Fruit fly (Drosophila melanogaster) whole organism, prepupa: ENCODE measurements around the gene Pde9.
A peak's percentile ranks its signal among the peaks of the same experiment; 100 is the strongest.

Source experiments
- Blimp-1 ChIP-seq: fragments of 200-800 bp; sonication (Bioruptor generic); optimal IDR thresholded peaks from 3 replicates; lab custom pipeline; 2017; ENCODE audit warnings: missing biosample characterization, missing genetic modification characterization, mild to moderate bottlenecking, moderate library complexity, missing genetic modification reagents
- CG10631 ChIP-seq: fragments of 200-800 bp; sonication (Bioruptor generic); optimal IDR thresholded peaks from 2 replicates; lab custom pipeline; 2016; ENCODE audit warnings: missing biosample characterization, missing genetic modification characterization
- CG10669 ChIP-seq: fragments of 200-800 bp; sonication (Bioruptor generic); optimal IDR thresholded peaks from 3 replicates; lab custom pipeline; 2018; ENCODE audit warnings: missing biosample characterization, mild to moderate bottlenecking, missing genetic modification characterization, moderate library complexity
- CG11294 ChIP-seq: fragments of 200-800 bp; sonication (Bioruptor generic); IDR thresholded peaks from 2 replicates; pipeline ENCODE4 v1.3.6; 2022; ENCODE audit warnings: missing biosample characterization, missing genetic modification characterization
- CG11902 ChIP-seq: fragments of 200-800 bp; sonication (Bioruptor generic); optimal IDR thresholded peaks from 3 replicates; lab custom pipeline; 2016; ENCODE audit warnings: missing biosample characterization, missing genetic modification characterization
- CG15336 ChIP-seq: fragments of 200-800 bp; sonication (Bioruptor generic); IDR thresholded peaks from 2 replicates; pipeline ENCODE4 v1.3.6; 2022; ENCODE audit warnings: missing biosample characterization, missing genetic modification characterization
- CG1621 ChIP-seq: fragments of 200-800 bp; sonication (Bioruptor generic); optimal IDR thresholded peaks from 3 replicates; lab custom pipeline; 2018; ENCODE audit warnings: missing biosample characterization, mild to moderate bottlenecking, missing genetic modification characterization
- CG16779 ChIP-seq: fragments of 200-800 bp; sonication (Bioruptor generic); optimal IDR thresholded peaks from 3 replicates; lab custom pipeline; 2017; ENCODE audit warnings: missing biosample characterization, mild to moderate bottlenecking, missing genetic modification characterization
- CG3032 ChIP-seq: fragments of 200-800 bp; optimal IDR thresholded peaks from 2 replicates; lab custom pipeline; 2019; ENCODE audit warnings: missing biosample characterization, mild to moderate bottlenecking, missing genetic modification characterization, moderate library complexity
- CG31627 ChIP-seq: fragments of 200-800 bp; sonication (Bioruptor generic); optimal IDR thresholded peaks from 3 replicates; lab custom pipeline; 2016; ENCODE audit warnings: missing biosample characterization, missing genetic modification characterization
- CG32006 ChIP-seq: fragments of 200-800 bp; sonication (Bioruptor generic); optimal IDR thresholded peaks from 3 replicates; lab custom pipeline; 2017; ENCODE audit warnings: missing biosample characterization, mild to moderate bottlenecking, missing genetic modification characterization
- CG3919 ChIP-seq: fragments of 200-800 bp; sonication (Bioruptor generic); optimal IDR thresholded peaks from 3 replicates; lab custom pipeline; 2016; ENCODE audit warnings: missing biosample characterization, missing genetic modification characterization
- CG4318 ChIP-seq: fragments of 200-800 bp; sonication (Bioruptor generic); optimal IDR thresholded peaks from 3 replicates; lab custom pipeline; 2017; ENCODE audit warnings: missing biosample characterization, mild to moderate bottlenecking, missing genetic modification characterization
- CG6163 ChIP-seq: fragments of 200-800 bp; sonication (Bioruptor generic); IDR thresholded peaks from 3 replicates; pipeline ENCODE4 v1.3.6; 2022; ENCODE audit warnings: missing biosample characterization, missing genetic modification characterization
- CG6276 ChIP-seq: fragments of 200-800 bp; sonication (Bioruptor generic); optimal IDR thresholded peaks from 2 replicates; lab custom pipeline; 2017; ENCODE audit warnings: missing biosample characterization, mild to moderate bottlenecking, missing genetic modification characterization
- CG6792 ChIP-seq: fragments of 200-800 bp; sonication (Bioruptor generic); optimal IDR thresholded peaks from 3 replicates; lab custom pipeline; 2016; ENCODE audit warnings: missing biosample characterization, missing genetic modification characterization
- CG6808 ChIP-seq: fragments of 200-800 bp; sonication (Bioruptor generic); optimal IDR thresholded peaks from 3 replicates; lab custom pipeline; 2017; ENCODE audit warnings: missing biosample characterization, missing genetic modification characterization, mild to moderate bottlenecking, moderate library complexity, missing genetic modification reagents
- CG6854 ChIP-seq: fragments of 200-800 bp; sonication (Bioruptor generic); optimal IDR thresholded peaks from 2 replicates; lab custom pipeline; 2017; ENCODE audit warnings: missing biosample characterization, mild to moderate bottlenecking, missing genetic modification characterization
- CG7368 ChIP-seq: fragments of 200-800 bp; sonication (Bioruptor generic); optimal IDR thresholded peaks from 3 replicates; lab custom pipeline; 2016; ENCODE audit warnings: missing biosample characterization, missing genetic modification characterization
- CG8119 ChIP-seq: fragments of 200-800 bp; sonication (Bioruptor generic); IDR thresholded peaks from 3 replicates; pipeline ENCODE4 v1.3.6; 2022; ENCODE audit warnings: missing biosample characterization, missing genetic modification characterization
- CG8632 ChIP-seq: fragments of 200-800 bp; sonication (Bioruptor generic); optimal IDR thresholded peaks from 3 replicates; lab custom pipeline; 2016; ENCODE audit warnings: missing biosample characterization, missing genetic modification characterization
- CG9139 ChIP-seq: fragments of 200-800 bp; sonication (Bioruptor generic); optimal IDR thresholded peaks from 3 replicates; lab custom pipeline; 2017; ENCODE audit warnings: missing biosample characterization, mild to moderate bottlenecking, missing genetic modification characterization
- Eip75B ChIP-seq: fragments of 200-800 bp; sonication (Bioruptor generic); optimal IDR thresholded peaks from 3 replicates; lab custom pipeline; 2016; ENCODE audit warnings: missing biosample characterization, missing genetic modification characterization
- Eip78C ChIP-seq: fragments of 200-800 bp; sonication (Bioruptor generic); peaks from one replicate; lab custom pipeline; 2016; ENCODE audit warnings: missing biosample characterization, missing genetic modification characterization
- Eip93F ChIP-seq: fragments of 200-800 bp; sonication (Bioruptor generic); optimal IDR thresholded peaks from 2 replicates; lab custom pipeline; 2016; ENCODE audit warnings: missing biosample characterization, mild to moderate bottlenecking, missing genetic modification characterization
- Ets21C ChIP-seq: fragments of 200-800 bp; sonication (Bioruptor generic); optimal IDR thresholded peaks from 3 replicates; lab custom pipeline; 2016; ENCODE audit warnings: missing biosample characterization, missing genetic modification characterization
- Ets96B ChIP-seq: fragments of 200-800 bp; optimal IDR thresholded peaks from 2 replicates; lab custom pipeline; 2019; ENCODE audit warnings: missing biosample characterization, mild to moderate bottlenecking, missing genetic modification characterization, moderate library complexity
- Gug ChIP-seq: fragments of 200-800 bp; sonication (Bioruptor generic); IDR thresholded peaks from 2 replicates; pipeline ENCODE4 v1.3.6; 2022; ENCODE audit warnings: missing biosample characterization, missing genetic modification characterization
- Hr39 ChIP-seq: fragments of 200-800 bp; sonication (Bioruptor generic); optimal IDR thresholded peaks from 2 replicates; lab custom pipeline; 2016; ENCODE audit warnings: missing biosample characterization, missing genetic modification characterization
- Hr4 ChIP-seq: fragments of 200-800 bp; sonication (Bioruptor generic); optimal IDR thresholded peaks from 3 replicates; lab custom pipeline; 2016; ENCODE audit warnings: missing biosample characterization, missing genetic modification characterization
- Lpt ChIP-seq: fragments of 200-800 bp; sonication (Bioruptor generic); optimal IDR thresholded peaks from 3 replicates; lab custom pipeline; 2016; ENCODE audit warnings: missing biosample characterization, missing genetic modification characterization
- Met ChIP-seq: fragments of 200-800 bp; sonication (Bioruptor generic); optimal IDR thresholded peaks from 3 replicates; lab custom pipeline; 2016; ENCODE audit warnings: missing biosample characterization, missing genetic modification characterization
- OdsH ChIP-seq: fragments of 200-800 bp; sonication (Bioruptor generic); optimal IDR thresholded peaks from 3 replicates; lab custom pipeline; 2016; ENCODE audit warnings: missing biosample characterization, missing genetic modification characterization
- Smox ChIP-seq: fragments of 200-800 bp; sonication (Bioruptor generic); optimal IDR thresholded peaks from 3 replicates; lab custom pipeline; 2016; ENCODE audit warnings: missing biosample characterization, missing genetic modification characterization
- Sox102F ChIP-seq: fragments of 200-800 bp; sonication (Bioruptor generic); optimal IDR thresholded peaks from 2 replicates; lab custom pipeline; 2016; ENCODE audit warnings: missing biosample characterization, mild to moderate bottlenecking, missing genetic modification characterization
- Sox14 ChIP-seq: fragments of 200-800 bp; sonication (Bioruptor generic); optimal IDR thresholded peaks from 3 replicates; lab custom pipeline; 2016; ENCODE audit warnings: missing biosample characterization, missing genetic modification characterization
- Sox15 ChIP-seq: fragments of 200-800 bp; sonication (Bioruptor generic); optimal IDR thresholded peaks from 3 replicates; lab custom pipeline; 2016; ENCODE audit warnings: missing biosample characterization, missing genetic modification characterization
- achi ChIP-seq: fragments of 200-800 bp; sonication (Bioruptor generic); optimal IDR thresholded peaks from 3 replicates; lab custom pipeline; 2016; ENCODE audit warnings: missing biosample characterization, missing genetic modification characterization
- acj6 ChIP-seq: fragments of 200-800 bp; sonication (Bioruptor generic); optimal IDR thresholded peaks from 3 replicates; lab custom pipeline; 2016; ENCODE audit warnings: missing biosample characterization, missing genetic modification characterization
- cyc ChIP-seq: fragments of 200-800 bp; sonication (Bioruptor generic); optimal IDR thresholded peaks from 3 replicates; lab custom pipeline; 2016; ENCODE audit warnings: missing biosample characterization, missing genetic modification characterization
- dsx ChIP-seq: fragments of 200-800 bp; optimal IDR thresholded peaks from 3 replicates; lab custom pipeline; 2019; ENCODE audit warnings: missing biosample characterization, mild to moderate bottlenecking, missing genetic modification characterization, moderate library complexity; ENCODE audit not compliant: poor library complexity, severe bottlenecking
- eg ChIP-seq: fragments of 200-800 bp; sonication (Bioruptor generic); IDR thresholded peaks from 3 replicates; pipeline ENCODE4 v1.3.6; 2022; ENCODE audit warnings: missing biosample characterization, missing genetic modification characterization
- esn ChIP-seq: fragments of 200-800 bp; sonication (Bioruptor generic); optimal IDR thresholded peaks from 2 replicates; lab custom pipeline; 2016; ENCODE audit warnings: missing biosample characterization, mild to moderate bottlenecking, missing genetic modification characterization, moderate library complexity
- fd59A ChIP-seq: fragments of 200-800 bp; sonication (Bioruptor generic); optimal IDR thresholded peaks from 2 replicates; lab custom pipeline; 2017; ENCODE audit warnings: missing biosample characterization, mild to moderate bottlenecking, missing genetic modification characterization, missing genetic modification reagents
- fd85E ChIP-seq: fragments of 200-800 bp; sonication (Bioruptor generic); optimal IDR thresholded peaks from 3 replicates; lab custom pipeline; 2016; ENCODE audit warnings: missing biosample characterization, missing genetic modification characterization
- lz ChIP-seq: fragments of 200-800 bp; sonication (Bioruptor generic); optimal IDR thresholded peaks from 3 replicates; lab custom pipeline; 2016; ENCODE audit warnings: missing biosample characterization, missing genetic modification characterization
- pdm3 ChIP-seq: fragments of 200-800 bp; sonication (Bioruptor generic); optimal IDR thresholded peaks from 3 replicates; lab custom pipeline; 2016; ENCODE audit warnings: missing biosample characterization, missing genetic modification characterization
- salr ChIP-seq, 2 experiments: fragments of 200-800 bp; sonication (Bioruptor generic); optimal IDR thresholded peaks; 3 replicates each; lab custom pipeline; 2016 to 2018; ENCODE audit warnings: missing biosample characterization in 2 of 2, missing genetic modification characterization in 2 of 2, mild to moderate bottlenecking in 1 of 2
- spab ChIP-seq: fragments of 200-800 bp; sonication (Bioruptor generic); optimal IDR thresholded peaks from 2 replicates; lab custom pipeline; 2017; ENCODE audit warnings: missing biosample characterization, mild to moderate bottlenecking, missing genetic modification characterization, missing genetic modification reagents
- ss ChIP-seq, 2 experiments: fragments of 200-800 bp; sonication (Bioruptor generic); optimal IDR thresholded peaks; 2 replicates in 1 of 2; 3 replicates in 1 of 2; lab custom pipeline; 2017 to 2018; ENCODE audit warnings: mild to moderate bottlenecking in 2 of 2, missing biosample characterization in 2 of 2, missing genetic modification characterization in 2 of 2, moderate library complexity in 1 of 2
- svp ChIP-seq: fragments of 200-800 bp; sonication (Bioruptor generic); peaks from one replicate; lab custom pipeline; 2016; ENCODE audit warnings: missing biosample characterization, missing genetic modification characterization
- topi ChIP-seq: fragments of 200-800 bp; sonication (Bioruptor generic); optimal IDR thresholded peaks from 3 replicates; lab custom pipeline; 2016; ENCODE audit warnings: missing biosample characterization, missing genetic modification characterization
- vri ChIP-seq: fragments of 200-800 bp; sonication (Bioruptor generic); optimal IDR thresholded peaks from 3 replicates; lab custom pipeline; 2016; ENCODE audit warnings: missing biosample characterization, mild to moderate bottlenecking, missing genetic modification characterization

The Pde9 gene

dm6 chrX:12896393-12896792 lies 734 bp downstream of the Pde9 start:
- TF ChIP-seq achi (peak; percentile 42), Eip75B (GFP tag; lab: Kevin White, UChicago) (no peak), CG10669 (GFP tag; lab: Kevin White, UChicago) (peak; percentile 10), CG6163 (GFP tag; lab: Robert Waterston, UW) (peak; percentile 59; the same call in 2 of the 3 replicates), CG11294 (GFP tag; lab: Robert Waterston, UW) (no peak), dsx (GFP tag; lab: Kevin White, UChicago) (peak; percentile 1), CG16779 (tag; lab: Kevin White, UChicago) (no peak), Eip93F (GFP tag; lab: Kevin White, UChicago) (no peak), CG1621 (tag; lab: Kevin White, UChicago) (peak; percentile 25), Ets96B (tag; lab: Kevin White, UChicago) (no peak), CG11902 (GFP tag; lab: Kevin White, UChicago) (no peak), fd85E (GFP tag; lab: Kevin White, UChicago) (no peak), CG10631 (GFP tag; lab: Kevin White, UChicago) (no peak), cyc (GFP tag; lab: Kevin White, UChicago) (no peak), CG6276 (GFP tag; lab: Kevin White, UChicago) (no peak), lz (GFP tag; lab: Kevin White, UChicago) (no peak), Gug (GFP tag; lab: Robert Waterston, UW) (peak; percentile 31), Met (GFP tag; lab: Kevin White, UChicago) (peak; percentile 36), CG8632 (GFP tag; lab: Kevin White, UChicago) (no peak), Hr39 (peak; percentile 23), CG3919 (GFP tag; lab: Kevin White, UChicago) (no peak), Sox102F (GFP tag; lab: Kevin White, UChicago) (no peak), svp (GFP tag; lab: Kevin White, UChicago) (peak; percentile 91), CG4318 (no peak), CG15336 (GFP tag; lab: Robert Waterston, UW) (peak; percentile 23; the same call in 1 of the 2 replicates), CG6808 (GFP tag; lab: Kevin White, UChicago) (no peak), Smox (GFP tag; lab: Kevin White, UChicago) (no peak), Eip78C (GFP tag; lab: Kevin White, UChicago) (peak; percentile 62), CG6854 (no peak), CG6792 (GFP tag; lab: Kevin White, UChicago) (no peak), CG8119 (GFP tag; lab: Robert Waterston, UW) (no peak), acj6 (GFP tag; lab: Kevin White, UChicago) (no peak), Blimp-1 (peak; percentile 24), salr (GFP tag; optimal IDR thresholded peaks at IDR 0.05; lab: Kevin White, UChicago) (no peak), CG9139 (GFP tag; lab: Kevin White, UChicago) (no peak), CG3032 (tag; lab: Kevin White, UChicago) (peak; percentile 36), CG31627 (GFP tag; lab: Kevin White, UChicago) (peak; percentile 38), esn (GFP tag; lab: Kevin White, UChicago) (peak; percentile 23), Sox15 (GFP tag; lab: Kevin White, UChicago) (no peak), pdm3 (GFP tag; lab: Kevin White, UChicago) (peak; percentile 36), CG7368 (GFP tag; lab: Kevin White, UChicago) (no peak), Hr4 (GFP tag; lab: Kevin White, UChicago) (no peak), OdsH (GFP tag; lab: Kevin White, UChicago) (peak; percentile 14), CG32006 (GFP tag; lab: Kevin White, UChicago) (peak; percentile 56), spab (GFP tag; lab: Kevin White, UChicago) (no peak), Sox14 (GFP tag; lab: Kevin White, UChicago) (peak; percentile 28), topi (GFP tag; lab: Kevin White, UChicago) (no peak), Ets21C (GFP tag; lab: Kevin White, UChicago) (no peak), ss (GFP tag; optimal IDR thresholded peaks at IDR 0.05; lab: Kevin White, UChicago) (no peak), vri (GFP tag; lab: Kevin White, UChicago) (no peak), fd59A (GFP tag; lab: Kevin White, UChicago) (no peak), eg (GFP tag; lab: Robert Waterston, UW) (peak; percentile 69), Lpt (GFP tag; lab: Kevin White, UChicago) (no peak)
